Fruit fly (Drosophila melanogaster) whole organism, wandering third instar larva: ENCODE results near the gene dre4.
A peak's percentile ranks its signal among the peaks of the same experiment; 100 is the strongest.

ENCODE experiments used
- Abd-B ChIP-seq: fragments of >200 bp; optimal IDR thresholded peaks from 2 replicates; lab custom pipeline; 2017; ENCODE audit warnings: missing biosample characterization, missing genetic modification characterization
- CG32264 ChIP-seq: fragments of 200-800 bp; sonication (Bioruptor generic); optimal IDR thresholded peaks from 2 replicates; lab custom pipeline; 2016; ENCODE audit warnings: missing biosample characterization, missing genetic modification characterization
- CG9705 ChIP-seq: fragments of 200-800 bp; sonication (Bioruptor generic); optimal IDR thresholded peaks from 2 replicates; lab custom pipeline; 2018; ENCODE audit warnings: missing biosample characterization, mild to moderate bottlenecking, missing genetic modification characterization
- CrebA ChIP-seq: fragments of 200-800 bp; sonication (Bioruptor generic); optimal IDR thresholded peaks from 2 replicates; lab custom pipeline; 2016; ENCODE audit warnings: missing biosample characterization, mild to moderate bottlenecking, missing genetic modification characterization, borderline replicate concordance
- Dfd ChIP-seq: fragments of >200 bp; optimal IDR thresholded peaks from 2 replicates; lab custom pipeline; 2017; ENCODE audit warnings: missing biosample characterization, missing genetic modification characterization
- Dif ChIP-seq: fragments of 200-275, 200-300 bp; sonication (Bioruptor generic); optimal IDR thresholded peaks from 2 replicates; lab custom pipeline; 2018; ENCODE audit warnings: missing biosample characterization, missing genetic modification characterization; ENCODE audit not compliant: partially characterized antibody
- GATAd ChIP-seq: sonication (Bioruptor generic); optimal IDR thresholded peaks from 2 replicates; lab custom pipeline; 2016; ENCODE audit warnings: missing biosample characterization, missing genetic modification characterization
- HLH106 ChIP-seq: fragments of 200-800 bp; optimal IDR thresholded peaks from 3 replicates; lab custom pipeline; 2019; ENCODE audit warnings: missing biosample characterization, mild to moderate bottlenecking, missing genetic modification characterization, moderate library complexity
- Hnf4 ChIP-seq: fragments of 200-800 bp; sonication (Bioruptor generic); optimal IDR thresholded peaks from 2 replicates; lab custom pipeline; 2016; ENCODE audit warnings: missing biosample characterization, mild to moderate bottlenecking, missing genetic modification characterization
- Hr78 ChIP-seq: fragments of >200 bp; optimal IDR thresholded peaks from 2 replicates; lab custom pipeline; 2017; ENCODE audit warnings: missing biosample characterization, missing genetic modification characterization
- Hr83 ChIP-seq: fragments of 200-300 bp; sonication (Bioruptor generic); optimal IDR thresholded peaks from 2 replicates; lab custom pipeline; 2016; ENCODE audit warnings: missing biosample characterization, mild to moderate bottlenecking, missing genetic modification characterization, moderate library complexity; ENCODE audit not compliant: poor library complexity, severe bottlenecking
- Jra ChIP-seq: sonication (Bioruptor generic); optimal IDR thresholded peaks from 2 replicates; lab custom pipeline; 2016; ENCODE audit warnings: missing biosample characterization, missing genetic modification characterization
- Mio ChIP-seq: sonication (Bioruptor generic); optimal IDR thresholded peaks from 2 replicates; lab custom pipeline; 2016; ENCODE audit warnings: missing biosample characterization, missing genetic modification characterization
- Myc ChIP-seq: fragments of >200 bp; optimal IDR thresholded peaks from 2 replicates; lab custom pipeline; 2017
- N ChIP-seq: fragments of >200 bp; optimal IDR thresholded peaks from 2 replicates; lab custom pipeline; 2018; ENCODE audit warnings: missing biosample characterization, missing external identifiers, missing genetic modification characterization
- OdsH ChIP-seq: fragments of 200-800 bp; sonication (Bioruptor generic); optimal IDR thresholded peaks from 2 replicates; lab custom pipeline; 2016; ENCODE audit warnings: missing biosample characterization, mild to moderate bottlenecking, missing genetic modification characterization
- Rel ChIP-seq, 2 experiments: fragments of 200-800 bp; sonication (Bioruptor generic) in 1 of 2; optimal IDR thresholded peaks; 2 replicates in 1 of 2; 3 replicates in 1 of 2; lab custom pipeline; 2016 to 2019; ENCODE audit warnings: mild to moderate bottlenecking in 2 of 2, missing biosample characterization in 2 of 2, missing genetic modification characterization in 2 of 2, moderate library complexity in 1 of 2
- Sp1 ChIP-seq: fragments of 200-800 bp; sonication (Bioruptor generic); optimal IDR thresholded peaks from 3 replicates; lab custom pipeline; 2019; ENCODE audit warnings: missing biosample characterization, mild to moderate bottlenecking, missing genetic modification characterization, moderate library complexity
- Vsx2 ChIP-seq: fragments of 200-300, 225-300 bp; sonication (Bioruptor generic); optimal IDR thresholded peaks from 2 replicates; lab custom pipeline; 2018; ENCODE audit warnings: missing biosample characterization, missing genetic modification characterization; ENCODE audit not compliant: partially characterized antibody
- br ChIP-seq: fragments of 200-800 bp; sonication (Bioruptor generic); optimal IDR thresholded peaks from 2 replicates; lab custom pipeline; 2016; ENCODE audit warnings: missing biosample characterization, missing genetic modification characterization
- brk ChIP-seq: fragments of 200-800 bp; sonication (Bioruptor generic); optimal IDR thresholded peaks from 2 replicates; lab custom pipeline; 2016; ENCODE audit warnings: missing biosample characterization, mild to moderate bottlenecking, missing genetic modification characterization
- dl ChIP-seq, 2 experiments: fragments of 175-275, 200-275 bp in 1 of 2; fragments of 200-275 bp in 1 of 2; sonication (Bioruptor generic); optimal IDR thresholded peaks; lab custom pipeline; 2018; ENCODE audit warnings: mild to moderate bottlenecking in 2 of 2, missing biosample characterization in 2 of 2, missing genetic modification characterization in 2 of 2, moderate library complexity in 2 of 2; ENCODE audit not compliant: partially characterized antibody in 2 of 2, insufficient read depth in 1 of 2
- dmrt93B ChIP-seq: fragments of 200-800 bp; sonication (Bioruptor generic); optimal IDR thresholded peaks from 2 replicates; lab custom pipeline; 2018; ENCODE audit warnings: missing biosample characterization, mild to moderate bottlenecking, missing genetic modification characterization
- dsf ChIP-seq: sonication (Bioruptor generic); optimal IDR thresholded peaks from 2 replicates; lab custom pipeline; 2016; ENCODE audit warnings: missing biosample characterization, missing genetic modification characterization, borderline replicate concordance
- ey ChIP-seq: fragments of 200-800 bp; sonication (Bioruptor generic); optimal IDR thresholded peaks from 2 replicates; lab custom pipeline; 2016; ENCODE audit warnings: missing biosample characterization, missing genetic modification characterization
- foxo ChIP-seq, 2 experiments: fragments of 200-800 bp; sonication (Bioruptor generic); optimal IDR thresholded peaks; 2 replicates in 1 of 2; 3 replicates in 1 of 2; lab custom pipeline; 2016 to 2017; ENCODE audit warnings: missing biosample characterization in 2 of 2, missing genetic modification characterization in 2 of 2
- fru ChIP-seq: fragments of 200-800 bp; sonication (Bioruptor generic); optimal IDR thresholded peaks from 3 replicates; lab custom pipeline; 2016; ENCODE audit warnings: missing biosample characterization, mild to moderate bottlenecking, missing genetic modification characterization
- h ChIP-seq: fragments of 200-800 bp; sonication (Bioruptor generic); optimal IDR thresholded peaks from 3 replicates; lab custom pipeline; 2016; ENCODE audit warnings: missing biosample characterization, mild to moderate bottlenecking, missing genetic modification characterization
- jim ChIP-seq: fragments of 175-275, 200-325 bp; sonication (Bioruptor generic); optimal IDR thresholded peaks from 2 replicates; lab custom pipeline; 2016; ENCODE audit warnings: missing biosample characterization, mild to moderate bottlenecking, missing genetic modification characterization
- lola ChIP-seq: fragments of >200 bp; optimal IDR thresholded peaks from 2 replicates; lab custom pipeline; 2017; ENCODE audit warnings: missing biosample characterization, missing genetic modification characterization
- pan ChIP-seq: fragments of >200 bp; optimal IDR thresholded peaks from 2 replicates; lab custom pipeline; 2017
- psq ChIP-seq: fragments of 200-800 bp; sonication (Bioruptor generic); optimal IDR thresholded peaks from 3 replicates; lab custom pipeline; 2017; ENCODE audit warnings: missing biosample characterization, mild to moderate bottlenecking, missing genetic modification characterization, moderate library complexity
- rgr ChIP-seq: fragments of 200-800 bp; sonication (Bioruptor generic); optimal IDR thresholded peaks from 3 replicates; lab custom pipeline; 2016; ENCODE audit warnings: missing biosample characterization, mild to moderate bottlenecking, missing genetic modification characterization
- sage ChIP-seq: fragments of 200-800 bp; sonication (Bioruptor generic); optimal IDR thresholded peaks from 2 replicates; lab custom pipeline; 2016; ENCODE audit warnings: missing biosample characterization, mild to moderate bottlenecking, missing genetic modification characterization
- sv ChIP-seq: fragments of 200-800 bp; sonication (Bioruptor generic); optimal IDR thresholded peaks from 3 replicates; lab custom pipeline; 2016; ENCODE audit warnings: missing biosample characterization, missing genetic modification characterization
- tai ChIP-seq: sonication (Bioruptor generic); optimal IDR thresholded peaks from 2 replicates; lab custom pipeline; 2016; ENCODE audit warnings: missing biosample characterization, missing genetic modification characterization
- usp ChIP-seq: fragments of >200 bp; optimal IDR thresholded peaks from 2 replicates; lab custom pipeline; 2017; ENCODE audit warnings: missing biosample characterization, missing genetic modification characterization
- woc ChIP-seq: sonication (Bioruptor generic); optimal IDR thresholded peaks from 2 replicates; lab custom pipeline; 2016; ENCODE audit warnings: missing biosample characterization, mild to moderate bottlenecking, missing genetic modification characterization

The dre4 gene

dm6 chr3L:1890941-1891340 is 14.8 kb upstream of the dre4 start:
- TF ChIP-seq woc = no peak
- TF ChIP-seq Dif (GFP tag; lab: Kevin White, UChicago) = peak; percentile 60
- no peak for TF ChIP-seq fru (GFP tag; lab: Kevin White, UChicago)
- TF ChIP-seq psq = no peak
- no peak for TF ChIP-seq N
- TF ChIP-seq lola = no peak
- no peak for TF ChIP-seq jim (GFP tag; lab: Kevin White, UChicago)
- no peak for TF ChIP-seq Hr78
- peak; percentile 60 for TF ChIP-seq Myc (lab: Kevin White, UChicago)
- no peak for TF ChIP-seq CG9705
- TF ChIP-seq dsf (GFP tag; lab: Kevin White, UChicago) = no peak
- no peak for TF ChIP-seq Mio (GFP tag; lab: Kevin White, UChicago)
- no peak for TF ChIP-seq CrebA
- no peak for TF ChIP-seq Dfd (GFP tag; lab: Kevin White, UChicago)
- no peak for TF ChIP-seq sv
- no peak for TF ChIP-seq Hr83 (GFP tag; lab: Kevin White, UChicago)
- peak; percentile 2 for TF ChIP-seq Vsx2 (GFP tag; lab: Kevin White, UChicago)
- TF ChIP-seq Abd-B (GFP tag; lab: Kevin White, UChicago) = no peak
- no peak for TF ChIP-seq OdsH (GFP tag; lab: Kevin White, UChicago)
- TF ChIP-seq usp (GFP tag; lab: Kevin White, UChicago) = no peak
- TF ChIP-seq sage = no peak
- no peak for TF ChIP-seq h (GFP tag; lab: Kevin White, UChicago)

- TF ChIP-seq Hr83 (GFP tag; lab: Kevin White, UChicago) = no peak
- no peak for TF ChIP-seq Dfd (GFP tag; lab: Kevin White, UChicago)
- no peak for TF ChIP-seq Abd-B (GFP tag; lab: Kevin White, UChicago)
- no peak for TF ChIP-seq tai (GFP tag; lab: Kevin White, UChicago)
- TF ChIP-seq lola = no peak
- no peak for TF ChIP-seq dsf (GFP tag; lab: Kevin White, UChicago)
- TF ChIP-seq Myc (lab: Kevin White, UChicago) = no peak
- TF ChIP-seq ey (GFP tag; lab: Kevin White, UChicago) = no peak
- TF ChIP-seq Vsx2 (GFP tag; lab: Kevin White, UChicago) = no peak
- no peak for TF ChIP-seq GATAd (GFP tag; lab: Kevin White, UChicago)
- TF ChIP-seq CG9705 = no peak
- TF ChIP-seq usp (GFP tag; lab: Kevin White, UChicago) = no peak
- no peak for TF ChIP-seq CrebA
These were observed 11.9 kb upstream of the dre4 start for dm6 chr3L:1887929-1888529.

dm6 chr3L:1886125-1886544 is 10.0 kb upstream of the dre4 start:
- TF ChIP-seq brk (GFP tag; lab: Kevin White, UChicago) (peak; percentile 46), tai (GFP tag; lab: Kevin White, UChicago) (peak; percentile 79), HLH106 (tag; lab: Kevin White, UChicago) (peak; percentile 95), ey (GFP tag; lab: Kevin White, UChicago) (peak; percentile 84), Hr78 (no peak), rgr (peak; percentile 88), CG32264 (GFP tag; lab: Kevin White, UChicago) (peak; percentile 85), Abd-B (GFP tag; lab: Kevin White, UChicago) (no peak), Myc (lab: Kevin White, UChicago) (no peak), lola (no peak), Sp1 (GFP tag; lab: Kevin White, UChicago) (peak; percentile 87), CG9705 (peak; percentile 59), OdsH (GFP tag; lab: Kevin White, UChicago) (peak; percentile 85), Mio (GFP tag; lab: Kevin White, UChicago) (no peak), N (no peak), jim (GFP tag; lab: Kevin White, UChicago) (no peak), Dfd (GFP tag; lab: Kevin White, UChicago) (no peak), CrebA (peak; percentile 33), sv (peak; percentile 50), sage (peak; percentile 83), Jra (GFP tag; lab: Kevin White, UChicago) (peak; percentile 74), Hr83 (GFP tag; lab: Kevin White, UChicago) (peak; percentile 78), Rel (GFP tag; optimal IDR thresholded peaks at IDR 0.05; lab: Kevin White, UChicago) (peak; percentile 54), Rel (tag; optimal IDR thresholded peaks at IDR 0.05; lab: Kevin White, UChicago) (peak; percentile 60), pan (lab: Kevin White, UChicago) (no peak), woc (peak; percentile 69), Vsx2 (GFP tag; lab: Kevin White, UChicago) (no peak), fru (GFP tag; lab: Kevin White, UChicago) (peak; percentile 90), Dif (GFP tag; lab: Kevin White, UChicago) (no peak), dsf (GFP tag; lab: Kevin White, UChicago) (peak; percentile 52), Hnf4 (GFP tag; lab: Kevin White, UChicago) (peak; percentile 74), h (GFP tag; lab: Kevin White, UChicago) (peak; percentile 98), GATAd (GFP tag; lab: Kevin White, UChicago) (no peak), foxo (GFP tag; optimal IDR thresholded peaks at IDR 0.05; lab: Kevin White, UChicago) (peak; percentile 69 to 90), psq (peak; percentile 80), dmrt93B (peak; percentile 75), br (GFP tag; lab: Kevin White, UChicago) (peak; percentile 86), dl (GFP tag; optimal IDR thresholded peaks at IDR 0.05; lab: Kevin White, UChicago; ENCODE audit: insufficient read depth in 1 of 2, partially characterized antibody in 2 of 2) (no peak), usp (GFP tag; lab: Kevin White, UChicago) (no peak)
